Worm (Caenorhabditis elegans): Measurements from ENCODE around the gene ZK930.7.

The ZK930.7 gene

DNA sequence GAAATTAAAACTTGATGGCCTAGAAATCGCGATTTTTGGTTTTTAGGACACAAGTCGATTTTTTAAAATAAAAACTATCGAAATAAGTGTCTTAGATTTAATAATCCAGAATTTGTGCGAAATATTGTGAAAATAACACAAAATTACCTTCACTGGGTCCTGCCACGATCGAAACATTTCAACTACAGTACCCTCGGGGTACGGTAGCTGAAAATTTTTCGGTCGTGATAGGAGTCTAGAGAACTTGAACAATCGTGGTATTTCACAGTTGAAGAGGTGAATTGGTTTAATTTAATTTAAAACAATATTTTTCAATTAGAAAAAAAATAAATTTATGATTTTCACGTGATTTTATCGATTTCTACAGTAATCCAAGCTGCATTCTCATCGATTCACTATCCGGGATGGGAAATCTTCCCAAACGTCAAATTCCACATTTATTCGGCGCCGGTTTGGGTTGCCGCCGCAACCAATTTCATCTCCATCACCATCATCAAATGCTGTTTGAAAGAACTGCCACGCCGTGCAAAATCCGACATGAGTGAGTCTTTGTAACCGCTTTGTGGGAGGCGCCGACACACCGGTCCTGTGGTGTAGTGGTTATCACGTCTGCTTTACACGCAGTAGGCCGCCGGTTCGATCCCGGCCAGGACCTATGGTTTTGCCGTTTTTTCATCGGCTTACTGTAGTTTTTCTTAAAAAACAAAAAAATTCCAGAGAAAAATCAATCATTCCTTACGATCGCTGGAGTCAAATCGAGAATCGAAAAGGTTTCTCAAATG is 44.6 kb downstream of the ZK930.7 start (continued):
- TF ChIP-seq duxl-1 (tag; optimal IDR thresholded peaks at IDR 0.05; ENCODE audit: poor library complexity) (no peak), daf-16 (GFP tag; optimal IDR thresholded peaks at IDR 0.05) (no peak), daf-16 (tag; optimal IDR thresholded peaks at IDR 0.05) (peak; percentile 41), hmg-1.1 (GFP tag; IDR thresholded peaks at IDR 0.05) (peak; percentile 76), nhr-28 (tag; optimal IDR thresholded peaks at IDR 0.05) (peak; percentile 1)

- no peak for TF ChIP-seq unc-39 (tag; optimal IDR thresholded peaks at IDR 0.05)
- TF ChIP-seq lir-3 (tag; optimal IDR thresholded peaks at IDR 0.05): peak; percentile 93
- TF ChIP-seq mes-2 (tag; optimal IDR thresholded peaks at IDR 0.05; ENCODE audit: poor library complexity, severe bottlenecking): peak; percentile 92
- TF ChIP-seq fos-1 (tag; optimal IDR thresholded peaks at IDR 0.05): no peak
- TF ChIP-seq lin-15B (tag; optimal IDR thresholded peaks at IDR 0.05): no peak
- peak; percentile 99 for TF ChIP-seq nhr-111 (GFP tag; optimal IDR thresholded peaks at IDR 0.05)
- TF ChIP-seq nhr-48 (tag; optimal IDR thresholded peaks at IDR 0.05): peak; percentile 84
- peak; percentile 57 for TF ChIP-seq attf-4 (tag; optimal IDR thresholded peaks at IDR 0.05)
- no peak for TF ChIP-seq ama-1 (optimal IDR thresholded peaks at IDR 0.05)
- TF ChIP-seq mdt-29 (GFP tag; IDR thresholded peaks at IDR 0.05): peak; percentile 88
- TF ChIP-seq nhr-6 (tag; optimal IDR thresholded peaks at IDR 0.05): peak; percentile 40
- TF ChIP-seq ZK337.2 (GFP tag; IDR thresholded peaks at IDR 0.05): peak; percentile 89
- peak; percentile 88 for TF ChIP-seq nhr-102 (tag; optimal IDR thresholded peaks at IDR 0.05)
- peak; percentile 89 for TF ChIP-seq ceh-20 (GFP tag; IDR thresholded peaks at IDR 0.05)
- TF ChIP-seq arid-1 (GFP tag; conservative IDR thresholded peaks at IDR 0.05): peak; percentile 99
- peak; percentile 95 for TF ChIP-seq unc-130 (GFP tag; optimal IDR thresholded peaks at IDR 0.05)
- peak; percentile 97 for TF ChIP-seq nhr-41 (GFP tag; IDR thresholded peaks at IDR 0.05)
- TF ChIP-seq F44E2.7 (GFP tag; IDR thresholded peaks at IDR 0.05): peak; percentile 99
- TF ChIP-seq nhr-28 (tag; optimal IDR thresholded peaks at IDR 0.05): peak; percentile 6
- TF ChIP-seq ceh-28 (tag; optimal IDR thresholded peaks at IDR 0.05): no peak
- TF ChIP-seq daf-16 (GFP tag; optimal IDR thresholded peaks at IDR 0.05): peak; percentile 85 to 98
- peak; percentile 52 for TF ChIP-seq daf-16 (tag; optimal IDR thresholded peaks at IDR 0.05)
- peak; percentile 98 for TF ChIP-seq Y48G9A.11 (GFP tag; IDR thresholded peaks at IDR 0.05)
- TF ChIP-seq gei-8 (GFP tag; optimal IDR thresholded peaks at IDR 0.05): peak; percentile 98
- TF ChIP-seq lin-39 (tag; optimal IDR thresholded peaks at IDR 0.05): no peak
- TF ChIP-seq T26A8.4 (GFP tag; IDR thresholded peaks at IDR 0.05): peak; percentile 96
- peak; percentile 64 for TF ChIP-seq lin-13 (GFP tag; optimal IDR thresholded peaks at IDR 0.05)
- TF ChIP-seq dmd-8 (GFP tag; IDR thresholded peaks at IDR 0.05): peak; percentile 100
- peak; percentile 93 for TF ChIP-seq spr-1 (tag; optimal IDR thresholded peaks at IDR 0.05)
- TF ChIP-seq lin-29 (GFP tag; IDR thresholded peaks at IDR 0.05): peak; percentile 85
- TF ChIP-seq mep-1 (tag; optimal IDR thresholded peaks at IDR 0.05): peak; percentile 88
- TF ChIP-seq mxl-3 (GFP tag; optimal IDR thresholded peaks at IDR 0.05): peak; percentile 84
- TF ChIP-seq Y105C5A.15 (GFP tag; IDR thresholded peaks at IDR 0.05): peak; percentile 99
- TF ChIP-seq pha-4 (GFP tag; IDR thresholded peaks at IDR 0.05): peak; percentile 99
- no peak for TF ChIP-seq pha-4 (tag; optimal IDR thresholded peaks at IDR 0.05)
- TF ChIP-seq nhr-10 (tag; optimal IDR thresholded peaks at IDR 0.05): no peak
- peak; percentile 11 to 56 for TF ChIP-seq lsy-2 (tag; optimal IDR thresholded peaks at IDR 0.05)
- peak; percentile 97 for TF ChIP-seq Y75B8A.6 (GFP tag; IDR thresholded peaks at IDR 0.05)
- no peak for TF ChIP-seq daf-12 (tag; optimal IDR thresholded peaks at IDR 0.05)
- peak; percentile 98 for TF ChIP-seq ceh-44 (GFP tag; IDR thresholded peaks at IDR 0.05)
- peak; percentile 52 for TF ChIP-seq ztf-7 (tag; optimal IDR thresholded peaks at IDR 0.05)
- peak; percentile 83 for TF ChIP-seq F37D6.2 (tag; optimal IDR thresholded peaks at IDR 0.05)
- no peak for TF ChIP-seq ztf-11 (tag; optimal IDR thresholded peaks at IDR 0.05)
- TF ChIP-seq zip-2 (tag; optimal IDR thresholded peaks at IDR 0.05): peak; percentile 12
- TF ChIP-seq D1046.2 (GFP tag; IDR thresholded peaks at IDR 0.05): peak; percentile 97
- TF ChIP-seq nhr-76 (tag; optimal IDR thresholded peaks at IDR 0.05): no peak
These were observed 46.3 kb downstream of the ZK930.7 start for ce11 chrII:11960596-11961217.

Data from whole organism, L4 larva.